Fruit fly (Drosophila melanogaster) whole organism, prepupa: Measurements from ENCODE around the gene sqh.

Experiments
- Blimp-1 ChIP-seq: fragments of 200-800 bp; sonication (Bioruptor generic); optimal IDR thresholded peaks from 3 replicates; lab custom pipeline; 2017; ENCODE audit warnings: missing biosample characterization, missing genetic modification characterization, mild to moderate bottlenecking, moderate library complexity, missing genetic modification reagents
- CG10631 ChIP-seq: fragments of 200-800 bp; sonication (Bioruptor generic); optimal IDR thresholded peaks from 2 replicates; lab custom pipeline; 2016; ENCODE audit warnings: missing biosample characterization, missing genetic modification characterization
- CG10669 ChIP-seq: fragments of 200-800 bp; sonication (Bioruptor generic); optimal IDR thresholded peaks from 3 replicates; lab custom pipeline; 2018; ENCODE audit warnings: missing biosample characterization, mild to moderate bottlenecking, missing genetic modification characterization, moderate library complexity
- CG11294 ChIP-seq: fragments of 200-800 bp; sonication (Bioruptor generic); IDR thresholded peaks from 2 replicates; pipeline ENCODE4 v1.3.6; 2022; ENCODE audit warnings: missing biosample characterization, missing genetic modification characterization
- CG11762 ChIP-seq: fragments of 200-800 bp; sonication (Bioruptor generic); optimal IDR thresholded peaks from 3 replicates; lab custom pipeline; 2016; ENCODE audit warnings: missing biosample characterization, missing genetic modification characterization; ENCODE audit not compliant: insufficient read depth
- CG15336 ChIP-seq: fragments of 200-800 bp; sonication (Bioruptor generic); IDR thresholded peaks from 2 replicates; pipeline ENCODE4 v1.3.6; 2022; ENCODE audit warnings: missing biosample characterization, missing genetic modification characterization
- CG1621 ChIP-seq: fragments of 200-800 bp; sonication (Bioruptor generic); optimal IDR thresholded peaks from 3 replicates; lab custom pipeline; 2018; ENCODE audit warnings: missing biosample characterization, mild to moderate bottlenecking, missing genetic modification characterization
- CG16779 ChIP-seq: fragments of 200-800 bp; sonication (Bioruptor generic); optimal IDR thresholded peaks from 3 replicates; lab custom pipeline; 2017; ENCODE audit warnings: missing biosample characterization, mild to moderate bottlenecking, missing genetic modification characterization
- CG3032 ChIP-seq: fragments of 200-800 bp; optimal IDR thresholded peaks from 2 replicates; lab custom pipeline; 2019; ENCODE audit warnings: missing biosample characterization, mild to moderate bottlenecking, missing genetic modification characterization, moderate library complexity
- CG31627 ChIP-seq: fragments of 200-800 bp; sonication (Bioruptor generic); optimal IDR thresholded peaks from 3 replicates; lab custom pipeline; 2016; ENCODE audit warnings: missing biosample characterization, missing genetic modification characterization
- CG32006 ChIP-seq: fragments of 200-800 bp; sonication (Bioruptor generic); optimal IDR thresholded peaks from 3 replicates; lab custom pipeline; 2017; ENCODE audit warnings: missing biosample characterization, mild to moderate bottlenecking, missing genetic modification characterization
- CG3919 ChIP-seq: fragments of 200-800 bp; sonication (Bioruptor generic); optimal IDR thresholded peaks from 3 replicates; lab custom pipeline; 2016; ENCODE audit warnings: missing biosample characterization, missing genetic modification characterization
- CG6163 ChIP-seq: fragments of 200-800 bp; sonication (Bioruptor generic); IDR thresholded peaks from 3 replicates; pipeline ENCODE4 v1.3.6; 2022; ENCODE audit warnings: missing biosample characterization, missing genetic modification characterization
- CG6276 ChIP-seq: fragments of 200-800 bp; sonication (Bioruptor generic); optimal IDR thresholded peaks from 2 replicates; lab custom pipeline; 2017; ENCODE audit warnings: missing biosample characterization, mild to moderate bottlenecking, missing genetic modification characterization
- CG6792 ChIP-seq: fragments of 200-800 bp; sonication (Bioruptor generic); optimal IDR thresholded peaks from 3 replicates; lab custom pipeline; 2016; ENCODE audit warnings: missing biosample characterization, missing genetic modification characterization
- CG6808 ChIP-seq: fragments of 200-800 bp; sonication (Bioruptor generic); optimal IDR thresholded peaks from 3 replicates; lab custom pipeline; 2017; ENCODE audit warnings: missing biosample characterization, missing genetic modification characterization, mild to moderate bottlenecking, moderate library complexity, missing genetic modification reagents
- CG6854 ChIP-seq: fragments of 200-800 bp; sonication (Bioruptor generic); optimal IDR thresholded peaks from 2 replicates; lab custom pipeline; 2017; ENCODE audit warnings: missing biosample characterization, mild to moderate bottlenecking, missing genetic modification characterization
- CG7368 ChIP-seq: fragments of 200-800 bp; sonication (Bioruptor generic); optimal IDR thresholded peaks from 3 replicates; lab custom pipeline; 2016; ENCODE audit warnings: missing biosample characterization, missing genetic modification characterization
- CG8319 ChIP-seq: fragments of 200-800 bp; sonication (Bioruptor generic); optimal IDR thresholded peaks from 3 replicates; lab custom pipeline; 2016; ENCODE audit warnings: missing biosample characterization, missing genetic modification characterization
- CG8632 ChIP-seq: fragments of 200-800 bp; sonication (Bioruptor generic); optimal IDR thresholded peaks from 3 replicates; lab custom pipeline; 2016; ENCODE audit warnings: missing biosample characterization, missing genetic modification characterization
- CG9139 ChIP-seq: fragments of 200-800 bp; sonication (Bioruptor generic); optimal IDR thresholded peaks from 3 replicates; lab custom pipeline; 2017; ENCODE audit warnings: missing biosample characterization, mild to moderate bottlenecking, missing genetic modification characterization
- Eip75B ChIP-seq: fragments of 200-800 bp; sonication (Bioruptor generic); optimal IDR thresholded peaks from 3 replicates; lab custom pipeline; 2016; ENCODE audit warnings: missing biosample characterization, missing genetic modification characterization
- Eip78C ChIP-seq: fragments of 200-800 bp; sonication (Bioruptor generic); peaks from one replicate; lab custom pipeline; 2016; ENCODE audit warnings: missing biosample characterization, missing genetic modification characterization
- Eip93F ChIP-seq: fragments of 200-800 bp; sonication (Bioruptor generic); optimal IDR thresholded peaks from 2 replicates; lab custom pipeline; 2016; ENCODE audit warnings: missing biosample characterization, mild to moderate bottlenecking, missing genetic modification characterization
- Ets21C ChIP-seq: fragments of 200-800 bp; sonication (Bioruptor generic); optimal IDR thresholded peaks from 3 replicates; lab custom pipeline; 2016; ENCODE audit warnings: missing biosample characterization, missing genetic modification characterization
- Gug ChIP-seq: fragments of 200-800 bp; sonication (Bioruptor generic); IDR thresholded peaks from 2 replicates; pipeline ENCODE4 v1.3.6; 2022; ENCODE audit warnings: missing biosample characterization, missing genetic modification characterization
- Hr38 ChIP-seq: sonication (Bioruptor generic); optimal IDR thresholded peaks from 2 replicates; lab custom pipeline; 2016; ENCODE audit warnings: missing biosample characterization, missing genetic modification characterization
- Hr39 ChIP-seq: fragments of 200-800 bp; sonication (Bioruptor generic); optimal IDR thresholded peaks from 2 replicates; lab custom pipeline; 2016; ENCODE audit warnings: missing biosample characterization, missing genetic modification characterization
- Hr4 ChIP-seq: fragments of 200-800 bp; sonication (Bioruptor generic); optimal IDR thresholded peaks from 3 replicates; lab custom pipeline; 2016; ENCODE audit warnings: missing biosample characterization, missing genetic modification characterization
- Lpt ChIP-seq: fragments of 200-800 bp; sonication (Bioruptor generic); optimal IDR thresholded peaks from 3 replicates; lab custom pipeline; 2016; ENCODE audit warnings: missing biosample characterization, missing genetic modification characterization
- Met ChIP-seq: fragments of 200-800 bp; sonication (Bioruptor generic); optimal IDR thresholded peaks from 3 replicates; lab custom pipeline; 2016; ENCODE audit warnings: missing biosample characterization, missing genetic modification characterization
- OdsH ChIP-seq: fragments of 200-800 bp; sonication (Bioruptor generic); optimal IDR thresholded peaks from 3 replicates; lab custom pipeline; 2016; ENCODE audit warnings: missing biosample characterization, missing genetic modification characterization
- Smox ChIP-seq: fragments of 200-800 bp; sonication (Bioruptor generic); optimal IDR thresholded peaks from 3 replicates; lab custom pipeline; 2016; ENCODE audit warnings: missing biosample characterization, missing genetic modification characterization
- Sox102F ChIP-seq: fragments of 200-800 bp; sonication (Bioruptor generic); optimal IDR thresholded peaks from 2 replicates; lab custom pipeline; 2016; ENCODE audit warnings: missing biosample characterization, mild to moderate bottlenecking, missing genetic modification characterization
- Sox14 ChIP-seq: fragments of 200-800 bp; sonication (Bioruptor generic); optimal IDR thresholded peaks from 3 replicates; lab custom pipeline; 2016; ENCODE audit warnings: missing biosample characterization, missing genetic modification characterization
- Sox15 ChIP-seq: fragments of 200-800 bp; sonication (Bioruptor generic); optimal IDR thresholded peaks from 3 replicates; lab custom pipeline; 2016; ENCODE audit warnings: missing biosample characterization, missing genetic modification characterization
- achi ChIP-seq: fragments of 200-800 bp; sonication (Bioruptor generic); optimal IDR thresholded peaks from 3 replicates; lab custom pipeline; 2016; ENCODE audit warnings: missing biosample characterization, missing genetic modification characterization
- acj6 ChIP-seq: fragments of 200-800 bp; sonication (Bioruptor generic); optimal IDR thresholded peaks from 3 replicates; lab custom pipeline; 2016; ENCODE audit warnings: missing biosample characterization, missing genetic modification characterization
- cyc ChIP-seq: fragments of 200-800 bp; sonication (Bioruptor generic); optimal IDR thresholded peaks from 3 replicates; lab custom pipeline; 2016; ENCODE audit warnings: missing biosample characterization, missing genetic modification characterization
- dac ChIP-seq: fragments of 200-800 bp; sonication (Bioruptor generic); optimal IDR thresholded peaks from 2 replicates; lab custom pipeline; 2017; ENCODE audit warnings: missing biosample characterization, mild to moderate bottlenecking, missing genetic modification characterization
- dsx ChIP-seq: fragments of 200-800 bp; optimal IDR thresholded peaks from 3 replicates; lab custom pipeline; 2019; ENCODE audit warnings: missing biosample characterization, mild to moderate bottlenecking, missing genetic modification characterization, moderate library complexity; ENCODE audit not compliant: poor library complexity, severe bottlenecking
- eg ChIP-seq: fragments of 200-800 bp; sonication (Bioruptor generic); IDR thresholded peaks from 3 replicates; pipeline ENCODE4 v1.3.6; 2022; ENCODE audit warnings: missing biosample characterization, missing genetic modification characterization
- fd85E ChIP-seq: fragments of 200-800 bp; sonication (Bioruptor generic); optimal IDR thresholded peaks from 3 replicates; lab custom pipeline; 2016; ENCODE audit warnings: missing biosample characterization, missing genetic modification characterization
- fkh ChIP-seq: fragments of 200-800 bp; sonication (Bioruptor generic); optimal IDR thresholded peaks from 3 replicates; lab custom pipeline; 2017; ENCODE audit warnings: missing biosample characterization, mild to moderate bottlenecking, missing genetic modification characterization, moderate library complexity
- lz ChIP-seq: fragments of 200-800 bp; sonication (Bioruptor generic); optimal IDR thresholded peaks from 3 replicates; lab custom pipeline; 2016; ENCODE audit warnings: missing biosample characterization, missing genetic modification characterization
- net ChIP-seq: fragments of 200-800 bp; sonication (Bioruptor generic); optimal IDR thresholded peaks from 3 replicates; lab custom pipeline; 2016; ENCODE audit warnings: missing biosample characterization, missing genetic modification characterization
- pdm3 ChIP-seq: fragments of 200-800 bp; sonication (Bioruptor generic); optimal IDR thresholded peaks from 3 replicates; lab custom pipeline; 2016; ENCODE audit warnings: missing biosample characterization, missing genetic modification characterization
- salr ChIP-seq, 2 experiments: fragments of 200-800 bp; sonication (Bioruptor generic); optimal IDR thresholded peaks; 3 replicates each; lab custom pipeline; 2016 to 2018; ENCODE audit warnings: missing biosample characterization in 2 of 2, missing genetic modification characterization in 2 of 2, mild to moderate bottlenecking in 1 of 2
- spab ChIP-seq: fragments of 200-800 bp; sonication (Bioruptor generic); optimal IDR thresholded peaks from 2 replicates; lab custom pipeline; 2017; ENCODE audit warnings: missing biosample characterization, mild to moderate bottlenecking, missing genetic modification characterization, missing genetic modification reagents
- ss ChIP-seq, 2 experiments: fragments of 200-800 bp; sonication (Bioruptor generic); optimal IDR thresholded peaks; 2 replicates in 1 of 2; 3 replicates in 1 of 2; lab custom pipeline; 2017 to 2018; ENCODE audit warnings: mild to moderate bottlenecking in 2 of 2, missing biosample characterization in 2 of 2, missing genetic modification characterization in 2 of 2, moderate library complexity in 1 of 2
- svp ChIP-seq: fragments of 200-800 bp; sonication (Bioruptor generic); peaks from one replicate; lab custom pipeline; 2016; ENCODE audit warnings: missing biosample characterization, missing genetic modification characterization
- topi ChIP-seq: fragments of 200-800 bp; sonication (Bioruptor generic); optimal IDR thresholded peaks from 3 replicates; lab custom pipeline; 2016; ENCODE audit warnings: missing biosample characterization, missing genetic modification characterization
- vri ChIP-seq: fragments of 200-800 bp; sonication (Bioruptor generic); optimal IDR thresholded peaks from 3 replicates; lab custom pipeline; 2016; ENCODE audit warnings: missing biosample characterization, mild to moderate bottlenecking, missing genetic modification characterization

The sqh gene

DNA sequence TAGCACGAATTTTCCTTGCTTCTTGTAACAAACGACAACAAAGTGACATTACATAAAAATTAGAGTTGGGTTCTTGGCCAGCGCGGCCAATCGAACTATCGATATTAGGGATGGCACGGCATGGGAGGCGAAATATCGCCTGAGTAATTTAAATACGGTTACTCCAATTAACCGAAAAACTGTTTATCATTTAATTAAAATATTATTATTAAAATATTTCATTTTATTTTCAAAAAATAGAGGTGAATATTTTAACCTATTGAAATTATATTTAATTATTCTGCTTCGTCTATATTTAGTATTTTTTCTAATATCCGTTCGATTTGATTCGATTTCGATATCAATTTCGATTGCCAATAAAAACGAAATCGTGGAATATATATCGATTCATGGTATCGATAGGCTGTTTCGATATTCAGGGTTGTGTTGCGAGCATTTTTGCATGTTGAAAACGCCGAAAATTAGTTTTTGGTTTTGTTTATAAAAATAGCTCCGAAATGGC lies 30.5 kb upstream of the sqh start, which contains the start of the genes Rbcn-3A and Spx:
Gene Rbcn-3A (minus strand): TSS at position 74 of the 502 bp plus-strand sequence.
Gene Spx (plus strand): TSS at position 409 of the 502 bp plus-strand sequence.
- peak; percentile 41 for TF ChIP-seq CG3032
- TF ChIP-seq Hr39 (GFP tag; lab: Kevin White, UChicago): no peak
- TF ChIP-seq Met (GFP tag; lab: Kevin White, UChicago): no peak
- no peak for TF ChIP-seq CG6792 (GFP tag; lab: Kevin White, UChicago)
- no peak for TF ChIP-seq CG3919 (GFP tag; lab: Kevin White, UChicago)
- TF ChIP-seq eg: 0 out of 3 replicates have a peak, but pooled peaks have one; percentile 13
- no peak for TF ChIP-seq spab (GFP tag; lab: Kevin White, UChicago)
- TF ChIP-seq Eip75B (GFP tag; lab: Kevin White, UChicago): no peak
- TF ChIP-seq achi (GFP tag; lab: Kevin White, UChicago): peak; percentile 47
- no peak for TF ChIP-seq Ets21C (GFP tag; lab: Kevin White, UChicago)
- TF ChIP-seq CG10669 (GFP tag; lab: Kevin White, UChicago): no peak
- no peak for TF ChIP-seq fd85E
- TF ChIP-seq svp (GFP tag; lab: Kevin White, UChicago): no peak
- TF ChIP-seq cyc (GFP tag; lab: Kevin White, UChicago): no peak
- TF ChIP-seq pdm3 (GFP tag; lab: Kevin White, UChicago): no peak
- no peak for TF ChIP-seq CG10631 (GFP tag; lab: Kevin White, UChicago)
- peak; percentile 9 for TF ChIP-seq lz (GFP tag; lab: Kevin White, UChicago)
- no peak for TF ChIP-seq Sox15 (GFP tag; lab: Kevin White, UChicago)
- TF ChIP-seq Blimp-1 (GFP tag; lab: Kevin White, UChicago): no peak
- TF ChIP-seq dsx: peak; percentile 45
- TF ChIP-seq CG11294 (GFP tag; lab: Robert Waterston, UW): no peak
- TF ChIP-seq Eip78C (GFP tag; lab: Kevin White, UChicago): peak; percentile 61
- TF ChIP-seq CG6854 (GFP tag; lab: Kevin White, UChicago): no peak
- no peak for TF ChIP-seq Hr38 (GFP tag; lab: Kevin White, UChicago)
- no peak for TF ChIP-seq CG6276
- no peak for TF ChIP-seq CG6163 (GFP tag; lab: Robert Waterston, UW)
- TF ChIP-seq Eip93F (GFP tag; lab: Kevin White, UChicago): no peak
- TF ChIP-seq OdsH (GFP tag; lab: Kevin White, UChicago): no peak
- TF ChIP-seq Hr4 (GFP tag; lab: Kevin White, UChicago): no peak
- no peak for TF ChIP-seq Smox (GFP tag; lab: Kevin White, UChicago)
- peak; percentile 39 for TF ChIP-seq vri (GFP tag; lab: Kevin White, UChicago)
- TF ChIP-seq CG15336 (GFP tag; lab: Robert Waterston, UW): no peak
- TF ChIP-seq CG31627 (GFP tag; lab: Kevin White, UChicago): peak; percentile 3
- TF ChIP-seq Sox14 (GFP tag; lab: Kevin White, UChicago): no peak
- no peak for TF ChIP-seq salr (GFP tag; optimal IDR thresholded peaks at IDR 0.05; lab: Kevin White, UChicago)
- no peak for TF ChIP-seq fkh
- no peak for TF ChIP-seq CG32006 (GFP tag; lab: Kevin White, UChicago)
- TF ChIP-seq CG9139 (GFP tag; lab: Kevin White, UChicago): no peak
- no peak for TF ChIP-seq dac (GFP tag; lab: Kevin White, UChicago)
- TF ChIP-seq Lpt: no peak
- no peak for TF ChIP-seq CG16779 (tag; lab: Kevin White, UChicago)
- no peak for TF ChIP-seq CG7368 (GFP tag; lab: Kevin White, UChicago)
- TF ChIP-seq topi: peak; percentile 13
- TF ChIP-seq CG6808: no peak
- TF ChIP-seq net: no peak
- TF ChIP-seq CG8632 (GFP tag; lab: Kevin White, UChicago): peak; percentile 20
- TF ChIP-seq Sox102F (GFP tag; lab: Kevin White, UChicago): no peak
- TF ChIP-seq CG11762 (GFP tag; lab: Kevin White, UChicago): no peak
- TF ChIP-seq acj6 (GFP tag; lab: Kevin White, UChicago): peak; percentile 35
- no peak for TF ChIP-seq CG1621
- TF ChIP-seq CG8319 (GFP tag; lab: Kevin White, UChicago): no peak
- TF ChIP-seq Gug (GFP tag; lab: Robert Waterston, UW): no peak
- TF ChIP-seq ss (GFP tag; optimal IDR thresholded peaks at IDR 0.05; lab: Kevin White, UChicago): no peak
